Worm (Caenorhabditis elegans): Measurements from ENCODE around the gene F42C5.5.

F42C5.5 gene

DNA sequence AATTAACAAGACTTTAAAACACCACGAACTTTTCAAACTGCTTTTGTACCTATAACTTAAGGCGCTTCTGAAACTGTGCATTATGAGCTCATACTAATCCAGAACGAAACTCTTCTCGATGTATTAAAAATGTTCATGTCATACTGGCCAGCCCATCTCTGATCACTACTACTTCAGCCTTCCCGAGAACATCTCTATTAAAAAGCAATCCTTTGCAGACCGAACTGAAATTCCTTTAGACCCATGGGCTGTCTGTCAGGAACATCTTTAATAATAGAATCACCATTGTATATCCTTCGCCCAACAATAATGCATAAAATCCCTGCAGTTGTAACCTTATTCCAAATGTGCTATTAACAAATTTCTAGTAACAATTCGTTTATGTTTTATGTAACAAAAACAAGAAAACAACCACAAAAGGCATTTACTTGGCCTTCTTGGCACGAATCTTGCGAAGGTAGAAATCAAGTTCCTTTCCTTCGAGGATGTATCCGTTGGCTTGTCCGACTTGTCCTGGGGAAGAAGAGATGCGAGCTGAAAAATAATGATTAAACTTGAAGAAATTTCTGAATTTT lies 18.7 kb upstream of the F42C5.5 start:
- TF ChIP-seq unc-62 (GFP tag; optimal IDR thresholded peaks at IDR 0.05), result no peak

DNA sequence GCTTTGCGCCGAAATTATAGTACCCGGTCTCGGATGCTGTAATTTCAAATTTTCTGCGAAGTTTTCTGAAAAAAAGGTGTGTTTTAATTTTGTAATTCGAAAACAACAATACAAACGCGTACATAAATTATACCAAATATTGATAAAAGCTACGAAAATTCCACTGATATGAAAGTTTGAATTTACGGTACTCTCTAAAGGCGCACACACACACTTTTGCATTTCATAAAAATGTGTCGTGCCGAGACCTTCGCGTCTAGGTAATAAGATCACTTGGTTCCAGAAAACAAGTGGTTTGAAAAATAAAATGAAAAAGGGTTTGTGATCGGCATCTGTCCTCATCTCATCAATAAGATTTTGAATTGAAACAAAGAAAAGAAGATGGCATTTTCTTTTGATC lies 16.8 kb upstream of the F42C5.5 start:
- no peak for TF ChIP-seq unc-62 (GFP tag; optimal IDR thresholded peaks at IDR 0.05)

DNA sequence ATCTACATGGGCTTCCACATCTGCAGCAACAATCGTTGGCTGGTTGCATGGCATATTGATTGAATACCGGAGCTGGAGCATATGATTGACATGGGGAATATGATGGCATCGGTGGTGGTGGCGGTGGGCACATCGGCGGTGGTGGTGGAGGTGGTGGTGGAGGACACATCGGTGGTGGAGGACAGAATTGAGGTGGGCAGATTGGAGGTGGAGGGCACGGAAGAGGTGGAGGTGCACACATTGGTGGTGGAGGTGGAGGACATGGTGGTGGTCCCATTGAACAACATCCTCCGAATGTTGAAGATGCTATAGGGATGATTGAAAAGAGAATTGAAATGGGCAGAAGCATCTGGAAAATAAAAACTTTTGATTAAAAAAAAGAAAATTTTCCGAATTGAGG lies 16.4 kb upstream of the F42C5.5 start, which contains the start of gene grl-4:
TSS of gene grl-4 (minus strand) at position 351 of the 400 bp plus-strand sequence.
- TF ChIP-seq unc-62 (GFP tag; optimal IDR thresholded peaks at IDR 0.05), result no peak

DNA sequence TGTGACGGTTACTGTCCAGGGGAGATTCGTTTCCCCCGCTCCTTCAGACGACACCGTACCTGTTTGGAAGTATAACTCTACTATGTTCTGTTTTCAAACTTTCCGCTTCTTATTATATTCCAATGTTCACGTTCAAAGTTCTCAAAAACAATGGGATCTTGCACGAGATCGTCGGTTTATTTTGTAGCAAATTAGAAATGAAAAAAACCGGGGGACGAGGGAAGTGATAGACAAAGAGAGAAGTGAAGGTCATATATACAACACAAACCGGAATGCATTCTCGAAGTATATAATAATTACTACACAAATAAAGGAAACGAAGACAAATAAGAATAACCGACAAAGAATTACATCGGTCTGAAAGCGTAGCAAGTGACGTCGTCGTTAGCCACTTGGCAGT lies 15.7 kb upstream of the F42C5.5 start:
- no peak for TF ChIP-seq unc-62 (GFP tag; optimal IDR thresholded peaks at IDR 0.05)

DNA sequence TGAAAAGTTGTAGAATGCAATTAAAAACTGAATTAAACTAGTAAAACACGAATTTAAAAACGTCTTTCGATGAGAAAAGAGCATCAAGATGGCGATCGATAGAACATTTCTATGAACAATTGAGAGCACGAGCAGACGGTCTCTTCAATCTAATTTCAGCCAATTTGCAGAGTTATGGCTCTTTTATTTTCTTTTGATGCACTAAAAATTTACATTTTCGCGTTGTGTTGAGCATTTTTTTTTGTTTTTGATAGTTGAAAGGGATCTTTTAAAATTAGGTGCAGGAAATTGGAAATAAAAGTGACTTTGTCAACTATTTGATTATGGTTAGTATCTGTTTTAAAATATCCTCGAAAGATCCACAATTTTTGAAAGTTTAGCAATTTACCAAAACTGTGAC lies 15.0 kb upstream of the F42C5.5 start, which contains the start of gene F42C5.6:
TSS of gene F42C5.6 (minus strand) at position 101 of the 400 bp plus-strand sequence.
- no peak for TF ChIP-seq unc-62 (GFP tag; optimal IDR thresholded peaks at IDR 0.05)

DNA sequence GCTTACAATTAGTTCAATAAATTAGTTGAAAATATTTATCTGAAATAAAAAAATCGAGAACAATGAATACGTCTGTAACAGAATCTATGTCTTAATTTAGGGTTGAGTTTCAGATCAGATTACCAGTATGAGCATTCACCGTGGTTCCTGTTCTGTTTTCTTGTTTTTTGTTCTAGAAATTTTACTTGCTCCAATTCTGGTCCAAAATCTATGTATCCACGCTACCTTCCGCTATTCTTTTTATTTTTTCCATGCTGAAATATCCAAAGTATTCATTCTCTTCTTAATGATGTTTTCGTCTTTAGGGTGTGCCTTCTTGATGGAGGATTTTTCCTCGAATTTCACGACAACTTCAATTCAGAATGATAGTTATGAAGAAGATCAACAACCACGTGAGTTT lies 11.3 kb upstream of the F42C5.5 start, which contains the start of gene npr-27:
TSS of gene npr-27 (plus strand) at position 301 of the 400 bp plus-strand sequence.
- TF ChIP-seq unc-62 (GFP tag; optimal IDR thresholded peaks at IDR 0.05), result no peak

DNA sequence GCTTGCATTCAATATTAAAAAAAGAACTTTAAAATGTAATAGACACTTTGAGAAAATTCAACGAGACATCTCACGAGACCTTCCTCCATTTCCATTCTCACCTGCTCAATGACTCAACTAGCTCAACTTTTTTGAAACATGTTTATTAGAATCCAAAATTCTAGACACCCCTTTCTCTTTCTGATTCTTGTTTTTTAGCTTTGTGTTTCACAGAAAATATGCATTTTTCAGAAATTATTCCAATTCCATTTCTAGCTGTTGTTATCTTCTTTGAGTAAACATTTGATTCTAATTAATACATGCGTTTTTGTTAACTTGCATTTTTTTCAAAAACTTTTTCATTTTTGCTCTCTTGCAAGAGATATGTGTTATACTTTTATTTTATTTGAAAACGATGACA lies 7.5 kb upstream of the F42C5.5 start:
- TF ChIP-seq unc-62 (GFP tag; optimal IDR thresholded peaks at IDR 0.05), result no peak

DNA sequence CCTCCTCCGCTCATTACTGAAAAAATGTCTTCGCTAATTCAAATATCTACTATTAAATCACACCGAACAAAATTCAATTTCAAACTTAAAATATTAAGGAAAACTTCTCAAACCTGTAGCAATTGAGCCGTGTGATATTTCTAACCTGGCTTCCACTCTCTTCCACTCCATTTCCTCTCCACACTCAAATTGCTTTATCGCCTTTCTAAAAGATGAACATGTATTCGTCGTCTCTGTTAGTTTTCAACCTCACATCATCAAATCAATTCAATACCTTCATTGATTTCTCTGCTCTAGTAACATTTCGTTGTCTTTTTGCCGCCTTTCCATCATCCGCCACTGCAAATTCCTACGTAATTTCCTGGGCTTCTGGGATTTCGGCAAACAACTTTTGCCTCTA lies 2.1 kb downstream of the F42C5.5 start, which contains the start of gene F42C5.4:
TSS of gene F42C5.4 (minus strand) at position 171 of the 400 bp plus-strand sequence.
- TF ChIP-seq unc-62 (GFP tag; optimal IDR thresholded peaks at IDR 0.05), result no peak

DNA sequence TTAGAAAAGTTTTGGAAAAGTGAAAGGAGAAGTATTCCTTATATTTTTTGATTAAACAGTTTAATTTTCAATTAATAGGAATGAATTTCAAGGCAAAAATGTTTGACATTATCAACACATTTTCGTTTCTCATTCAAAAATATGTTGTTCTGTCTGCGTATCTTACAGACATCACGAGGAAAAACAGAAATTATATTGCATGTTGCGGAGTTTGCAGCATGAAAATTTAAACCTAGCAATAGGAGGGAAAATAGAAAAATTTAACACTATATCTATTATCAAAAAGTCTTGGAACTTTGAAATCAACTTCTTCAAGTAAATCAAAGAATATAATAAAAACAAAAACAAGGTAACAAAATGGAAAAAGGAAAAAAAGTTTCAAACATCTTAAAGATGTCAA lies 3.0 kb downstream of the F42C5.5 start:
- no peak for TF ChIP-seq unc-62 (GFP tag; optimal IDR thresholded peaks at IDR 0.05)

DNA sequence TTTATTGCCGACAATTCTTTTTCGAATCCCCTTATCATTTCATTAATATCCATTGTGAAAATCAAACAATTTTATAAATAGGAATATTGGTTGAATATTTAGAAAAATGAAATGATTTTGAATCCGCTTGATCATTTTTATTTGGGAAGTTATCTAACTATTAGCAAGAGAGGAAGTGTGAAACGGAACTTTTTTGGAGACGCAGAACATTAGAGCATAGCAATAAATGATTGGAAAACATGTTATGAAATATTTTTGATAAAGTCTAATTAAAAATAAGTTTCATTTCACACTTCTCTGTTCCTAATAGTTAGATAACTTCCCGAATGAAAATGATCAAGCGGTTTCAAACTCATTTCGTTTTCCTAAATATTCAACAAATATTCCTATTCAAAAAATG lies 6.5 kb downstream of the F42C5.5 start, which contains the start of gene F42C5.3:
TSS of gene F42C5.3 (minus strand) at position 101 of the 400 bp plus-strand sequence.
- TF ChIP-seq unc-62 (GFP tag; optimal IDR thresholded peaks at IDR 0.05), result no peak

DNA sequence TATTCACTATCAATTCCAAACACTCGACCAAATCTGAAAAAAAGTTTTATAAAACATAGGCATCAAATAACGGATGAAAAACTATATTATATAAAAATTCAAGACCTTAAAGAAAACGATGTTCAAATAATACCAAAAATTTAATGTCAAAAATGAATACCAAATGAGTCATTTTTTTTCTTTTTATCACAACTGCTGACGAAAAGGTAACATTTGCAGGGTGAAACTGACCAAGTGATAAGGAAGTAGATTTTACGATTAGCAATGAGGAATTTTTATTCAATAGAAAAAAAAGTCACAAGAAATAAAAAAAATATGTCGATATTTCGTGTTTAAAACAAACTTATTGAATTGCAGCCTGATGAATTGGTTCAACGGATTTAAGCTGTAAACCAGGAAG lies 8.2 kb downstream of the F42C5.5 start, which contains the start of gene C06E4.8:
TSS of gene C06E4.8 (minus strand) at position 37 of the 400 bp plus-strand sequence.
- no peak for TF ChIP-seq unc-62 (GFP tag; optimal IDR thresholded peaks at IDR 0.05)

DNA sequence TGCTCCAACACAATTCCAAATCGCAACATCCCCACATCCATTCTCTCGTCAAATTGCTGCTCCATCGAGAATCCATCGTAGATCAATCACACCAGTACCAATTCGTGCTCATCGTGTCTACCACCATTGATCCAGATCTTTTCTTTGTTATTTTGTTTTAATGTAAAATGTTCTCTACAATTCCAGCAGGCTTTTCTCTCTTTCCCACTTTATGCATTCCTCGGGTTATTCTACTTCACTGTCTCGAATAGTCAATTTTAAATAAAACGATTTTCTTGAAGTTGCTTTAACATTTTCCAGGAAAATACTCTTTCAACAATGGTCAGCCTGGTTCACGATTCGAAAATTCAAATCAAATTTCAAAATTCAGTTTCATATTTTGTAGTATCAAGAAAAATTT lies 11.1 kb downstream of the F42C5.5 start, which contains the start of gene C06E4.1:
TSS of gene C06E4.1 (plus strand) at position 301 of the 400 bp plus-strand sequence.
- TF ChIP-seq unc-62 (GFP tag; optimal IDR thresholded peaks at IDR 0.05), result no peak

DNA sequence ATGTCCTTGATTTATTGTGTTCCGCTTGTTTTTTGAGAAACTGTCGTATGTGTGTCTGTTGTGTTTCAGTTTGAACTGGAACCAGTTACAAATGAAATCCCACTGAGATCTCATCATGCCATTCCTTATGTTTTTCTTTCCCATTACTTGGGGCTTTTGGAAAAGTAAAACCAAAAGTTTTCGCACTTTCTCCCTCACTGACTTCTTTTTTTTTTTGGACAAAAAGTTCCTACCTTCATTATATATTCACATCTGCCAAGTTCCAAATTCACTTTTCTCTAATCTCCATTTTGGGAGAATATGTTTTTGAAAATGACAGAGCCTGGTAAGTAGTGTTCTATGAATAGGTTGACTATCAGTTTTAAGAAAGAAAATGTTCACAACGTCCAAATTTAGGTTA lies 17.4 kb downstream of the F42C5.5 start, which contains the start of gene C06E4.2:
TSS of gene C06E4.2 (plus strand) at position 301 of the 400 bp plus-strand sequence.
- no peak for TF ChIP-seq unc-62 (GFP tag; optimal IDR thresholded peaks at IDR 0.05)

DNA sequence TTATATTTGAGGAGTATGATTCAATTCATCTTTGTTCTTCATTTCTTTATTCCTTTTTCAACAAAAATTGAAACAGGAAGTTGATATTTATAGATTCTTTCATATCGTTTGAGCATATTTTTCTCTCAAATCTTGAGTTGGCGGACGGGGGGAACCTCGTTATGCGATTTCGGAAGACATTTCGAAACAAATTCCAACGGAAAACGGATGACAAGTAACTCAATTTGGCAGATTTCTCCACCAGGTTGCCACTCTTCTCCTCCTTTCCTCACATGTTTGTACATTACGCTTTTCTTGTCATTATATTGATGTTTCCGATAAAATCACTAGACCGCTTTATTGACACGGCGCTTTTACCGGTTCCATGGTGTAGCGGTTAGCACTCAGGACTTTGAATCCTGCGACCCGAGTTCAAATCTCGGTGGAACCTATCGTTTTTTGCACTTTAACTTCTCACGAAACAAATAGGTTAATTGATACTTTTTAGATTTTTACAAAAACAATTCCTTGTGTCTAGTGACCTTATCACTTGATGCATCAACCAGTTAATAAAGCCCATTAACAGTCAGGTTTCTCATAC lies 19.0 kb downstream of the F42C5.5 start:
- TF ChIP-seq unc-62 (GFP tag; optimal IDR thresholded peaks at IDR 0.05), result no peak

DNA sequence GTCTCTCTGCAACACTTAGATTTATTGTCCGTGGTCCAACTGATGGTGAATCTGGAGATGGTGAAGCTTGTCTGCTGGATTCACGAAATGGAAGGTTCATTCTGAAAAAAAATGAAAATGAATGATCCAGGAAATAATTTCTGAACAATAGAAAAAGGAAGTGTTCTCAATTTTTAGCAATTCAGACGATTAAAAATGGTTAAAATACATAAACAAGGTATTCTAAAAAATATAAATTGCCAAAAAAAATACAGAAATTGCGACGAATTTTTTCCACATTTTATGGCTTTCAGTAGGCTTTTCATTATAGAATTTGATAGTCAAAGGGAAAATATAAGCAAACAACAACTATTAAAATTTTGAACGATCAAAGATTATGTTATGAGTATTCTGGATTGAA lies 30.9 kb downstream of the F42C5.5 start, which contains the start of gene glb-2:
TSS of gene glb-2 (minus strand) at position 101 of the 400 bp plus-strand sequence.
- no peak for TF ChIP-seq unc-62 (GFP tag; optimal IDR thresholded peaks at IDR 0.05)

DNA sequence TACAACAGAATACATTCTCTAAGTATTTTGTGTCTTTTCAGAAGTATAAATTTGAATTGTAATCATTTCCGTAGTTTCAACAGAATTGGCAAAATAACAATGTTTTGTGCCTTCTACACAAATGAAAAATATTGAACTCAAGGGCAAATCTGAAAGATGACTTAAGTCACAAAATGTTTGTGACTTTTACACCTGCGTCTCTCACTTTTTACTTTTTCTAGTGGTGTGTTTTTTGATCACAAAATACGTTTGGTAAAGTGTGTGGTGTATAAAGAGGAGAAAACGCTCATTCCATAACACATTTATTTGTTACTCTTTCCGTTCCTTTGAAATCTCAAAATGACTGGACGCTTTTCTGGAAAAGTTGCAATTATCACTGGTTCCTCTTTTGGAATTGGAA lies 33.4 kb downstream of the F42C5.5 start, which contains the start of gene C06E4.3:
TSS of gene C06E4.3 (plus strand) at position 289 of the 400 bp plus-strand sequence.
- no peak for TF ChIP-seq unc-62 (GFP tag; optimal IDR thresholded peaks at IDR 0.05)

DNA sequence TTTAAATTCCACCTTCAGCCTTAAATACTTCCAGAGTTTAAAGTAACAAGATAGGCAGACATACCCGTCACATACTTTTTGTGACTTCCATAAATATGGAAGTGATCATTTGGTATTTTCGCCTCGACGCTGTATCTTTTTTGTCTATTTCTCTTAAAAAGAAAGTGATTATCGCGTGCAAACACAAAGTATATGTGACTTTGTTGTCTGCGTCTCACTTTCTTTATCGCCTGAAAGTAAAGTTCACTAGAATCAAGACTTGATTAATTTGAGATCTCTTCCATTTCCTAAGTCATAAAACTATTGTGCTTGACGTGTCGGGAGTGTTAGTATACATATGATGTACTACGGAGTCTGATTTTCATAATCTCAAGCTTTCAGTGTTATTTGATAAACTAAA lies 35.8 kb downstream of the F42C5.5 start, which contains the start of gene C06E4.6:
TSS of gene C06E4.6 (minus strand) at position 51 of the 400 bp plus-strand sequence.
- TF ChIP-seq unc-62 (GFP tag; optimal IDR thresholded peaks at IDR 0.05), result no peak

Data from whole organism, dauer.